Fruit fly (Drosophila melanogaster) whole organism, embryonic: Measurements from ENCODE around the gene CG15517.
A peak's percentile ranks its signal among the peaks of the same experiment; 100 is the strongest.

Source experiments
- ATbp ChIP-seq: fragments of 200-800 bp; sonication (Bioruptor generic); optimal IDR thresholded peaks from 2 replicates; lab custom pipeline; 2017; ENCODE audit warnings: missing biosample characterization, mild to moderate bottlenecking, missing genetic modification characterization, missing genetic modification reagents
- Atf-2 ChIP-seq: fragments of 200-800 bp; sonication (Bioruptor generic); optimal IDR thresholded peaks from 2 replicates; lab custom pipeline; 2016; ENCODE audit warnings: missing biosample characterization, missing genetic modification characterization
- Atf6 ChIP-seq: fragments of 200-800 bp; sonication (Bioruptor generic); IDR thresholded peaks from 2 replicates; pipeline ENCODE4 v1.3.6; 2022; ENCODE audit warnings: missing biosample characterization, missing genetic modification characterization
- CG10209 ChIP-seq: fragments of 200-800 bp; sonication (Bioruptor generic); optimal IDR thresholded peaks from 3 replicates; lab custom pipeline; 2017; ENCODE audit warnings: missing biosample characterization, mild to moderate bottlenecking, missing genetic modification characterization, missing genetic modification reagents
- CG11093 ChIP-seq: fragments of 200-800 bp; sonication (Bioruptor generic); IDR thresholded peaks from 3 replicates; pipeline ENCODE4 v1.3.6; 2022; ENCODE audit warnings: missing biosample characterization, missing genetic modification characterization
- CG12299 ChIP-seq: fragments of 200-800 bp; sonication (Bioruptor generic); optimal IDR thresholded peaks from 2 replicates; lab custom pipeline; 2018; ENCODE audit warnings: missing biosample characterization, mild to moderate bottlenecking, missing genetic modification characterization
- CG14014 ChIP-seq: fragments of 200-800 bp; sonication (Bioruptor generic); IDR thresholded peaks from 2 replicates; pipeline ENCODE4 v1.3.6; 2022; ENCODE audit warnings: missing biosample characterization, missing genetic modification characterization
- CG1529 ChIP-seq: fragments of 200-800 bp; sonication (Bioruptor generic); optimal IDR thresholded peaks from 3 replicates; lab custom pipeline; 2018; ENCODE audit warnings: missing biosample characterization, missing genetic modification characterization
- CG15601 ChIP-seq: fragments of 200-800 bp; sonication (Bioruptor generic); optimal IDR thresholded peaks from 3 replicates; lab custom pipeline; 2019; ENCODE audit warnings: missing biosample characterization, mild to moderate bottlenecking, missing genetic modification characterization, moderate library complexity
- CG17359 ChIP-seq: fragments of 200-800 bp; sonication (Bioruptor generic); optimal IDR thresholded peaks from 3 replicates; lab custom pipeline; 2018; ENCODE audit warnings: missing biosample characterization, mild to moderate bottlenecking, missing genetic modification characterization, moderate library complexity
- CG2129 ChIP-seq: fragments of 200-800 bp; sonication (Bioruptor generic); IDR thresholded peaks from 2 replicates; pipeline ENCODE4 v1.3.6; 2022; ENCODE audit warnings: missing biosample characterization, missing genetic modification characterization; ENCODE audit not compliant: partially characterized antibody
- CG31365 ChIP-seq: fragments of 200-800 bp; sonication (Bioruptor generic); optimal IDR thresholded peaks from 2 replicates; lab custom pipeline; 2018; ENCODE audit warnings: missing biosample characterization, mild to moderate bottlenecking, missing genetic modification characterization
- CG32532 ChIP-seq: fragments of 200-800 bp; sonication (Bioruptor generic); IDR thresholded peaks from 2 replicates; pipeline ENCODE4 v1.3.6; 2022; ENCODE audit warnings: missing biosample characterization, missing genetic modification characterization
- CG3847 ChIP-seq: fragments of 200-800 bp; sonication (Bioruptor generic); IDR thresholded peaks from 2 replicates; pipeline ENCODE4 v1.3.6; 2022; ENCODE audit warnings: missing biosample characterization, missing genetic modification characterization
- CG6854 ChIP-seq: fragments of 200-800 bp; sonication (Bioruptor generic); optimal IDR thresholded peaks from 3 replicates; lab custom pipeline; 2017; ENCODE audit warnings: missing biosample characterization, mild to moderate bottlenecking, missing genetic modification characterization
- CG7987 ChIP-seq: fragments of 200-800 bp; sonication (Bioruptor generic); optimal IDR thresholded peaks from 2 replicates; lab custom pipeline; 2018; ENCODE audit warnings: missing biosample characterization, mild to moderate bottlenecking, missing genetic modification characterization, moderate library complexity
- CG8290 ChIP-seq, 3 experiments: fragments of 200-800 bp; sonication (Bioruptor generic); optimal IDR thresholded peaks; 2 replicates each; lab custom pipeline; 2016 to 2019; ENCODE audit warnings: missing biosample characterization in 3 of 3, missing genetic modification characterization in 3 of 3, mild to moderate bottlenecking in 2 of 3, moderate library complexity in 1 of 3
- CG8388 ChIP-seq: fragments of 200-800 bp; sonication (Bioruptor generic); optimal IDR thresholded peaks from 2 replicates; lab custom pipeline; 2019; ENCODE audit warnings: missing biosample characterization, mild to moderate bottlenecking, missing genetic modification characterization, moderate library complexity
- CG9876 ChIP-seq: fragments of 200-800 bp; sonication (Bioruptor generic); optimal IDR thresholded peaks from 2 replicates; lab custom pipeline; 2016; ENCODE audit warnings: missing biosample characterization, missing genetic modification characterization
- Dll ChIP-seq: fragments of 200-800 bp; sonication (Bioruptor generic); IDR thresholded peaks from 4 replicates; pipeline ENCODE4 v1.3.6; 2022; ENCODE audit warnings: missing biosample characterization, missing genetic modification characterization; ENCODE audit not compliant: partially characterized antibody
- HHEX ChIP-seq: fragments of 200-800 bp; sonication (Bioruptor generic); optimal IDR thresholded peaks from 3 replicates; lab custom pipeline; 2017; ENCODE audit warnings: missing biosample characterization, mild to moderate bottlenecking, missing genetic modification characterization, missing genetic modification reagents
- Hsf ChIP-seq: fragments of 200-800 bp; sonication (Bioruptor generic); optimal IDR thresholded peaks from 3 replicates; lab custom pipeline; 2016; ENCODE audit warnings: missing biosample characterization, missing genetic modification characterization
- NC2β ChIP-seq: fragments of 200-800 bp; sonication (Bioruptor generic); optimal IDR thresholded peaks from 2 replicates; lab custom pipeline; 2016; ENCODE audit warnings: missing biosample characterization, missing genetic modification characterization
- NK7.1 ChIP-seq: fragments of 200-800 bp; sonication (Bioruptor generic); optimal IDR thresholded peaks from 3 replicates; lab custom pipeline; 2016; ENCODE audit warnings: missing biosample characterization, missing genetic modification characterization
- PHDP ChIP-seq: fragments of 200-800 bp; sonication (Bioruptor generic); optimal IDR thresholded peaks from 3 replicates; lab custom pipeline; 2018; ENCODE audit warnings: missing biosample characterization, mild to moderate bottlenecking, missing genetic modification characterization, moderate library complexity
- Pdp1 ChIP-seq, 2 experiments: fragments of 200-800 bp; sonication (Bioruptor generic); optimal IDR thresholded peaks; 3 replicates each; lab custom pipeline; 2016; ENCODE audit warnings: missing biosample characterization in 2 of 2, missing genetic modification characterization in 2 of 2, mild to moderate bottlenecking in 1 of 2, moderate library complexity in 1 of 2
- Ravus ChIP-seq: fragments of 200-800 bp; sonication (Bioruptor generic); IDR thresholded peaks from 2 replicates; pipeline ENCODE4 v1.3.6; 2022; ENCODE audit warnings: missing biosample characterization, missing genetic modification characterization
- bsh ChIP-seq, 2 experiments: fragments of 200-800 bp; sonication (Bioruptor generic); optimal IDR thresholded peaks; 2 replicates each; lab custom pipeline; 2017 to 2018; ENCODE audit warnings: mild to moderate bottlenecking in 2 of 2, missing biosample characterization in 2 of 2, missing genetic modification characterization in 2 of 2, moderate library complexity in 1 of 2
- caup ChIP-seq: fragments of 200-800 bp; sonication (Bioruptor generic); optimal IDR thresholded peaks from 3 replicates; lab custom pipeline; 2017; ENCODE audit warnings: missing biosample characterization, mild to moderate bottlenecking, missing genetic modification characterization, moderate library complexity; ENCODE audit not compliant: severe bottlenecking
- cwo ChIP-seq: fragments of 200-800 bp; sonication (Bioruptor generic); optimal IDR thresholded peaks from 3 replicates; lab custom pipeline; 2017; ENCODE audit warnings: missing biosample characterization, missing genetic modification characterization, mild to moderate bottlenecking, moderate library complexity, missing genetic modification reagents
- dmrt99B ChIP-seq: fragments of 200-800 bp; sonication (Bioruptor generic); optimal IDR thresholded peaks from 2 replicates; lab custom pipeline; 2018; ENCODE audit warnings: missing biosample characterization, mild to moderate bottlenecking, missing genetic modification characterization, moderate library complexity
- dysf ChIP-seq: fragments of 200-800 bp; sonication (Bioruptor generic); IDR thresholded peaks from 3 replicates; pipeline ENCODE4 v1.3.6; 2022; ENCODE audit warnings: missing biosample characterization, missing genetic modification characterization
- grn ChIP-seq: fragments of 200-800 bp; sonication (Bioruptor generic); optimal IDR thresholded peaks from 3 replicates; lab custom pipeline; 2017; ENCODE audit warnings: missing biosample characterization, missing genetic modification characterization
- hb ChIP-seq: fragments of 200-800 bp; sonication (Bioruptor generic); IDR thresholded peaks from 3 replicates; pipeline ENCODE4 v1.3.6; 2022; ENCODE audit warnings: missing biosample characterization, missing genetic modification characterization; ENCODE audit not compliant: partially characterized antibody
- her ChIP-seq: fragments of 200-800 bp; sonication (Bioruptor generic); optimal IDR thresholded peaks from 2 replicates; lab custom pipeline; 2016; ENCODE audit warnings: missing biosample characterization, missing genetic modification characterization
- hkb ChIP-seq, 2 experiments: fragments of 200-800 bp in 1 of 2; fragments of >200 bp in 1 of 2; sonication (Bioruptor generic) in 1 of 2; IDR thresholded peaks in 1 of 2; optimal IDR thresholded peaks in 1 of 2; 2 replicates each; pipeline versions ENCODE4 v1.3.6 to Lab custom; 2017 to 2022; ENCODE audit warnings: missing biosample characterization in 1 of 2, missing genetic modification characterization in 1 of 2
- lab ChIP-seq: fragments of 200-800 bp; sonication (Bioruptor generic); optimal IDR thresholded peaks from 3 replicates; lab custom pipeline; 2017; ENCODE audit warnings: missing biosample characterization, missing genetic modification characterization, mild to moderate bottlenecking, moderate library complexity, missing genetic modification reagents
- nau ChIP-seq: fragments of 200-800 bp; sonication (Bioruptor generic); optimal IDR thresholded peaks from 3 replicates; lab custom pipeline; 2017; ENCODE audit warnings: missing biosample characterization, mild to moderate bottlenecking, missing genetic modification characterization, missing genetic modification reagents
- odd ChIP-seq: fragments of 200-800 bp; sonication (Bioruptor generic); optimal IDR thresholded peaks from 2 replicates; lab custom pipeline; 2017; ENCODE audit warnings: missing biosample characterization, mild to moderate bottlenecking, missing genetic modification characterization
- org-1 ChIP-seq: fragments of 200-800 bp; sonication (Bioruptor generic); optimal IDR thresholded peaks from 2 replicates; lab custom pipeline; 2017; ENCODE audit warnings: missing biosample characterization, missing genetic modification characterization
- salm ChIP-seq: fragments of 200-800 bp; sonication (Bioruptor generic); optimal IDR thresholded peaks from 2 replicates; lab custom pipeline; 2018; ENCODE audit warnings: missing biosample characterization, mild to moderate bottlenecking, missing genetic modification characterization
- schlank ChIP-seq: fragments of 200-800 bp; sonication (Bioruptor generic); optimal IDR thresholded peaks from 2 replicates; lab custom pipeline; 2018; ENCODE audit warnings: missing biosample characterization, mild to moderate bottlenecking, missing genetic modification characterization
- scrt ChIP-seq: fragments of 200-800 bp; sonication (Bioruptor generic); optimal IDR thresholded peaks from 2 replicates; lab custom pipeline; 2018; ENCODE audit warnings: missing biosample characterization, mild to moderate bottlenecking, missing genetic modification characterization, moderate library complexity
- sd ChIP-seq: fragments of 200-800 bp; sonication (Bioruptor generic); optimal IDR thresholded peaks from 3 replicates; lab custom pipeline; 2018; ENCODE audit warnings: missing biosample characterization, mild to moderate bottlenecking, missing genetic modification characterization, moderate library complexity
- shn ChIP-seq: fragments of 200-800 bp; sonication (Bioruptor generic); optimal IDR thresholded peaks from 3 replicates; lab custom pipeline; 2016; ENCODE audit warnings: missing biosample characterization, missing genetic modification characterization
- tap ChIP-seq: fragments of 200-800 bp; optimal IDR thresholded peaks from 3 replicates; lab custom pipeline; 2019; ENCODE audit warnings: missing biosample characterization, mild to moderate bottlenecking, missing genetic modification characterization, moderate library complexity
- trem ChIP-seq: fragments of 200-800 bp; optimal IDR thresholded peaks from 3 replicates; lab custom pipeline; 2019; ENCODE audit warnings: missing biosample characterization, mild to moderate bottlenecking, missing genetic modification characterization, moderate library complexity
- unpg ChIP-seq: fragments of 200-800 bp; sonication (Bioruptor generic); optimal IDR thresholded peaks from 3 replicates; lab custom pipeline; 2018; ENCODE audit warnings: missing biosample characterization, mild to moderate bottlenecking, missing genetic modification characterization, moderate library complexity

Gene CG15517

DNA sequence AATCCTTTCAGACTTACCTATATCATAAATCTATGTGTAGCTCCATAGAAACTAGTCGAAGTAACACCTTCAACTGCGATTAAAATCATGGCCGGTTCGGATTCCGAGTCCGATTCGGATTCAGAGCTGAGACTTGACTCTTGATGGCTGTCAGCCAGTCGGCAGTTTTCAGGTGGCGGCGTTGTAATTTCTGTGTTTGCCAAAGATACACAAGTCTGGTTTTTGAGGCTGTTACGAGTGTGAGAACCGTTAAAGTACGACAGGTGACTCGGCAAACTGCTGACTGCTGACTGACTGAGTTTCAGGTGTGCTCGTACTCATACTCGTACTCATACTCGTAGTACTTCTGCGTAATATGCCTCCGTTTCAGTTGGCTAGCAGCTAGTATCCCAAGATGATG is 12.4 kb downstream of the CG15517 start (continued):
- TF ChIP-seq lab (peak; percentile 80), CG31365 (tag; lab: Kevin White, UChicago) (peak; percentile 19), tap (tag; lab: Kevin White, UChicago) (no peak), odd (GFP tag; lab: Kevin White, UChicago) (peak; percentile 42), CG1529 (no peak), shn (GFP tag; lab: Kevin White, UChicago) (peak; percentile 2), unpg (peak; percentile 29), CG12299 (tag; lab: Kevin White, UChicago) (no peak), NK7.1 (GFP tag; lab: Kevin White, UChicago) (peak; percentile 11), cwo (peak; percentile 11), caup (peak; percentile 60), CG14014 (GFP tag; lab: Robert Waterston, UW) (peak; percentile 48; the same call in 1 of the 2 replicates), scrt (no peak), Dll (GFP tag; lab: Robert Waterston, UW) (no peak), dmrt99B (peak; percentile 18), schlank (tag; lab: Kevin White, UChicago) (peak; percentile 51), hkb (optimal IDR thresholded peaks at IDR 0.05; lab: Kevin White, UChicago) (no peak), hkb (GFP tag; IDR thresholded peaks at IDR 0.05; lab: Robert Waterston, UW) (0 out of 2 replicates have a peak, but pooled peaks have one; percentile 14), CG11093 (no peak), dysf (peak; percentile 8; the same call in 1 of the 3 replicates), CG10209 (GFP tag; lab: Kevin White, UChicago) (peak; percentile 55), Atf-2 (no peak), CG32532 (GFP tag; lab: Robert Waterston, UW) (peak; percentile 32; the same call in 1 of the 2 replicates), NC2β (GFP tag; lab: Kevin White, UChicago) (no peak), HHEX (GFP tag; lab: Kevin White, UChicago) (peak; percentile 39), trem (tag; lab: Kevin White, UChicago) (no peak), Atf6 (GFP tag; lab: Robert Waterston, UW) (peak; percentile 38; the same call in 1 of the 2 replicates), Hsf (GFP tag; lab: Kevin White, UChicago) (no peak), CG9876 (GFP tag; lab: Kevin White, UChicago) (no peak), salm (no peak), nau (peak; percentile 26), hb (GFP tag; lab: Robert Waterston, UW) (no peak), org-1 (GFP tag; lab: Kevin White, UChicago) (peak; percentile 44), Pdp1 (GFP tag; optimal IDR thresholded peaks at IDR 0.05; lab: Kevin White, UChicago) (peak in 1 of 2 experiments; percentile 20), CG2129 (GFP tag; lab: Robert Waterston, UW) (no peak), CG8290 (GFP tag; optimal IDR thresholded peaks at IDR 0.05; lab: Kevin White, UChicago) (peak; percentile 6), CG8290 (tag; optimal IDR thresholded peaks at IDR 0.05; lab: Kevin White, UChicago) (peak in 1 of 2 experiments; percentile 77), CG6854 (GFP tag; lab: Kevin White, UChicago) (no peak), Ravus (GFP tag; lab: Robert Waterston, UW) (no peak), CG17359 (tag; lab: Kevin White, UChicago) (peak; percentile 12), bsh (GFP tag; optimal IDR thresholded peaks at IDR 0.05; lab: Kevin White, UChicago) (peak in 1 of 2 experiments; percentile 38), CG8388 (no peak), CG3847 (no peak), sd (tag; lab: Kevin White, UChicago) (peak; percentile 9), CG15601 (tag; lab: Kevin White, UChicago) (peak; percentile 34), grn (GFP tag; lab: Kevin White, UChicago) (peak; percentile 15), PHDP (tag; lab: Kevin White, UChicago) (peak; percentile 53), CG7987 (GFP tag; lab: Kevin White, UChicago) (peak; percentile 41), her (GFP tag; lab: Kevin White, UChicago) (peak; percentile 32), ATbp (GFP tag; lab: Kevin White, UChicago) (peak; percentile 70)
